Worm (Caenorhabditis elegans) whole organism, L1 larva: ENCODE data around the gene F38E9.4.
A peak's percentile ranks its signal among the peaks of the same experiment; 100 is the strongest.

Source experiments
- dsc-1 ChIP-seq: sonication (generic microtip); optimal IDR thresholded peaks from 2 replicates; lab custom pipeline; 2016; ENCODE audit warnings: mild to moderate bottlenecking, missing genetic modification characterization, missing compliant biosample characterization
- fkh-10 ChIP-seq: sonication (generic microtip); optimal IDR thresholded peaks from 2 replicates; lab custom pipeline; 2017; ENCODE audit warnings: missing biosample characterization, missing genetic modification reagents, missing genetic modification characterization
- fkh-4 ChIP-seq: sonication (generic microtip); optimal IDR thresholded peaks from 2 replicates; lab custom pipeline; 2016; ENCODE audit warnings: missing compliant biosample characterization, missing genetic modification characterization, borderline replicate concordance
- fos-1 ChIP-seq: fragments of 150-350 bp; optimal IDR thresholded peaks from 2 replicates; lab custom pipeline; 2014; ENCODE audit warnings: missing biosample characterization, missing genetic modification characterization
- isw-1 ChIP-seq: fragments of 200-800 bp; sonication (Bioruptor generic); IDR thresholded peaks from 2 replicates; pipeline ENCODE4 v1.3.6; 2022; ENCODE audit warnings: missing genetic modification characterization, missing compliant biosample characterization
- lin-39 ChIP-seq: fragments of 150-350 bp; optimal IDR thresholded peaks from 2 replicates; lab custom pipeline; 2014; ENCODE audit warnings: missing biosample characterization, missing genetic modification reagents, missing genetic modification characterization
- lir-3 ChIP-seq: sonication (generic microtip); optimal IDR thresholded peaks from 2 replicates; lab custom pipeline; 2016; ENCODE audit warnings: mild to moderate bottlenecking, missing genetic modification characterization, moderate library complexity, missing compliant biosample characterization; ENCODE audit not compliant: poor library complexity
- lsy-2 ChIP-seq, 2 experiments: fragments of 150-350 bp; optimal IDR thresholded peaks; 2 replicates each; lab custom pipeline; 2014; ENCODE audit warnings: missing biosample characterization in 2 of 2, missing genetic modification characterization in 2 of 2
- mep-1 ChIP-seq: fragments of 150-350 bp; optimal IDR thresholded peaks from 2 replicates; lab custom pipeline; 2014; ENCODE audit warnings: missing biosample characterization, missing genetic modification characterization
- nhr-12 ChIP-seq: sonication (generic microtip); optimal IDR thresholded peaks from 2 replicates; lab custom pipeline; 2017; ENCODE audit warnings: missing biosample characterization, missing genetic modification characterization
- nhr-76 ChIP-seq: sonication (generic microtip); optimal IDR thresholded peaks from 2 replicates; lab custom pipeline; 2017; ENCODE audit warnings: missing biosample characterization, missing genetic modification characterization
- sox-4 ChIP-seq: sonication (generic microtip); optimal IDR thresholded peaks from 2 replicates; lab custom pipeline; 2016; ENCODE audit warnings: missing genetic modification characterization, missing compliant biosample characterization
- unc-62 ChIP-seq: fragments of 150-350 bp; optimal IDR thresholded peaks from 2 replicates; lab custom pipeline; 2014; ENCODE audit warnings: missing biosample characterization, missing genetic modification reagents, missing genetic modification characterization

- TF ChIP-seq lir-3 (tag; lab: Kevin White, UChicago), result no peak
- TF ChIP-seq nhr-76 (tag; lab: Kevin White, UChicago), result no peak
- TF ChIP-seq sox-4, result no peak
- TF ChIP-seq lsy-2 (tag; optimal IDR thresholded peaks at IDR 0.05; lab: Kevin White, UChicago), result peak; percentile 16 to 64
- peak; percentile 48 for TF ChIP-seq dsc-1
- no peak for TF ChIP-seq isw-1
- no peak for TF ChIP-seq mep-1 (tag; lab: Kevin White, UChicago)
- no peak for TF ChIP-seq unc-62 (GFP tag; lab: Kevin White, UChicago)
- TF ChIP-seq fkh-10 (GFP tag; lab: Kevin White, UChicago), result no peak
- TF ChIP-seq lin-39 (tag; lab: Kevin White, UChicago), result no peak
- TF ChIP-seq nhr-12 (tag; lab: Kevin White, UChicago), result no peak
- TF ChIP-seq fkh-4 (tag; lab: Kevin White, UChicago), result no peak
- no peak for TF ChIP-seq fos-1 (tag; lab: Kevin White, UChicago)
These were observed 29.3 kb downstream of the F38E9.4 start for ce11 chrX:16481026-16481425.
